Fruit fly (Drosophila melanogaster) whole organism, embryonic: Measurements from ENCODE around the gene CG31798.

Source experiments
- Atf-2 ChIP-seq: fragments of 200-800 bp; sonication (Bioruptor generic); optimal IDR thresholded peaks from 2 replicates; lab custom pipeline; 2016; ENCODE audit warnings: missing biosample characterization, missing genetic modification characterization
- Awh ChIP-seq: fragments of 200-800 bp; sonication (Bioruptor generic); IDR thresholded peaks from 2 replicates; pipeline ENCODE4, ENCODE4 v1.3.6; 2022; ENCODE audit warnings: missing biosample characterization, missing genetic modification characterization
- CG11085 ChIP-seq: fragments of 200-800 bp; sonication (Bioruptor generic); IDR thresholded peaks from 2 replicates; pipeline ENCODE4 v1.3.6; 2022; ENCODE audit warnings: missing biosample characterization, missing genetic modification characterization
- CG12071 ChIP-seq: fragments of 200-800 bp; sonication (Bioruptor generic); optimal IDR thresholded peaks from 3 replicates; lab custom pipeline; 2018; ENCODE audit warnings: missing biosample characterization, mild to moderate bottlenecking, missing genetic modification characterization
- CG12769 ChIP-seq: fragments of 200-800 bp; sonication (Bioruptor generic); optimal IDR thresholded peaks from 2 replicates; lab custom pipeline; 2019; ENCODE audit warnings: missing biosample characterization, mild to moderate bottlenecking, missing genetic modification characterization, moderate library complexity
- CG13287 ChIP-seq: fragments of 200-800 bp; sonication (Bioruptor generic); IDR thresholded peaks from 2 replicates; pipeline ENCODE4 v1.3.6; 2022; ENCODE audit warnings: missing biosample characterization, missing genetic modification characterization; ENCODE audit not compliant: partially characterized antibody
- CG14860 ChIP-seq: fragments of 200-800 bp; sonication (Bioruptor generic); IDR thresholded peaks from 3 replicates; pipeline ENCODE4 v1.3.6; 2022; ENCODE audit warnings: missing biosample characterization, missing genetic modification characterization; ENCODE audit not compliant: partially characterized antibody
- CG16779 ChIP-seq: fragments of 200-800 bp; sonication (Bioruptor generic); IDR thresholded peaks from 2 replicates; pipeline ENCODE4 v1.3.6; 2022; ENCODE audit warnings: missing biosample characterization, missing genetic modification characterization
- CG17385 ChIP-seq: fragments of 200-800 bp; sonication (Bioruptor generic); optimal IDR thresholded peaks from 3 replicates; lab custom pipeline; 2018; ENCODE audit warnings: missing biosample characterization, mild to moderate bottlenecking, missing genetic modification characterization
- CG18476 ChIP-seq: fragments of 200-800 bp; sonication (Bioruptor generic); optimal IDR thresholded peaks from 2 replicates; lab custom pipeline; 2016; ENCODE audit warnings: missing biosample characterization, mild to moderate bottlenecking, missing genetic modification characterization
- CG2116 ChIP-seq: fragments of 200-800 bp; sonication (Bioruptor generic); optimal IDR thresholded peaks from 3 replicates; lab custom pipeline; 2018; ENCODE audit warnings: missing biosample characterization, mild to moderate bottlenecking, missing genetic modification characterization
- CG3838 ChIP-seq: fragments of 200-800 bp; sonication (Bioruptor generic); optimal IDR thresholded peaks from 3 replicates; lab custom pipeline; 2016; ENCODE audit warnings: missing biosample characterization, missing genetic modification characterization
- CG43689 ChIP-seq: fragments of 200-800 bp; sonication (Bioruptor generic); IDR thresholded peaks from 2 replicates; pipeline ENCODE4 v1.3.6; 2022; ENCODE audit warnings: missing biosample characterization, missing genetic modification characterization
- CG4617 ChIP-seq: fragments of 200-800 bp; sonication (Bioruptor generic); optimal IDR thresholded peaks from 3 replicates; lab custom pipeline; 2016; ENCODE audit warnings: missing biosample characterization, missing genetic modification characterization, borderline replicate concordance
- CG5245 ChIP-seq: fragments of 200-800 bp; sonication (Bioruptor generic); optimal IDR thresholded peaks from 3 replicates; lab custom pipeline; 2016; ENCODE audit warnings: missing biosample characterization, missing genetic modification characterization
- CG6791 ChIP-seq: fragments of 200-800 bp; sonication (Bioruptor generic); IDR thresholded peaks from 3 replicates; pipeline ENCODE4 v1.3.6; 2022; ENCODE audit warnings: missing biosample characterization, missing genetic modification characterization; ENCODE audit not compliant: partially characterized antibody
- CG7839 ChIP-seq: fragments of 200-800 bp; sonication (Bioruptor generic); optimal IDR thresholded peaks from 3 replicates; lab custom pipeline; 2018; ENCODE audit warnings: missing biosample characterization, mild to moderate bottlenecking, missing genetic modification characterization, moderate library complexity
- CG8924 ChIP-seq: fragments of 200-800 bp; optimal IDR thresholded peaks from 3 replicates; lab custom pipeline; 2019; ENCODE audit warnings: missing biosample characterization, mild to moderate bottlenecking, missing genetic modification characterization, moderate library complexity
- CG9727 ChIP-seq: fragments of 200-800 bp; sonication (Bioruptor generic); optimal IDR thresholded peaks from 3 replicates; lab custom pipeline; 2017; ENCODE audit warnings: missing biosample characterization, mild to moderate bottlenecking, missing genetic modification characterization
- Dfd ChIP-seq, 2 experiments: fragments of >200 bp; optimal IDR thresholded peaks; 2 replicates each; lab custom pipeline; 2017; ENCODE audit warnings: missing biosample characterization in 2 of 2, missing genetic modification characterization in 2 of 2
- Dp ChIP-seq: fragments of 200-800 bp; sonication (Bioruptor generic); optimal IDR thresholded peaks from 2 replicates; lab custom pipeline; 2018; ENCODE audit warnings: missing biosample characterization, mild to moderate bottlenecking, missing genetic modification characterization, moderate library complexity
- HLHmδ ChIP-seq: fragments of 200-800 bp; sonication (Bioruptor generic); optimal IDR thresholded peaks from 2 replicates; lab custom pipeline; 2018; ENCODE audit warnings: missing biosample characterization, mild to moderate bottlenecking, missing genetic modification characterization, moderate library complexity
- Hr78 ChIP-seq, 2 experiments: fragments of 200-800 bp in 1 of 2; fragments of >200 bp in 1 of 2; sonication (Bioruptor generic) in 1 of 2; optimal IDR thresholded peaks; 2 replicates each; lab custom pipeline; 2017 to 2019; ENCODE audit warnings: missing biosample characterization in 2 of 2, missing genetic modification characterization in 2 of 2, mild to moderate bottlenecking in 1 of 2, moderate library complexity in 1 of 2
- Kr ChIP-seq: fragments of 200-800 bp; sonication (Bioruptor generic); optimal IDR thresholded peaks from 2 replicates; lab custom pipeline; 2017; ENCODE audit warnings: missing biosample characterization, mild to moderate bottlenecking, missing genetic modification characterization
- MESR4 ChIP-seq: fragments of 200-800 bp; sonication (Bioruptor generic); optimal IDR thresholded peaks from 2 replicates; lab custom pipeline; 2018; ENCODE audit warnings: missing biosample characterization, mild to moderate bottlenecking, missing genetic modification characterization, moderate library complexity
- ab ChIP-seq: fragments of 200-800 bp; sonication (Bioruptor generic); optimal IDR thresholded peaks from 2 replicates; lab custom pipeline; 2016; ENCODE audit warnings: missing biosample characterization, missing genetic modification characterization
- abd-A ChIP-seq: fragments of 200-800 bp; sonication (Bioruptor generic); optimal IDR thresholded peaks from 3 replicates; lab custom pipeline; 2019; ENCODE audit warnings: missing biosample characterization, mild to moderate bottlenecking, missing genetic modification characterization, moderate library complexity
- ap ChIP-seq: fragments of 200-800 bp; sonication (Bioruptor generic); IDR thresholded peaks from 2 replicates; pipeline ENCODE4 v1.3.6; 2022; ENCODE audit warnings: missing biosample characterization, missing genetic modification characterization
- cato ChIP-seq: fragments of 200-800 bp; sonication (Bioruptor generic); optimal IDR thresholded peaks from 2 replicates; lab custom pipeline; 2016; ENCODE audit warnings: missing biosample characterization, missing genetic modification characterization, borderline replicate concordance
- caup ChIP-seq: fragments of 200-800 bp; sonication (Bioruptor generic); optimal IDR thresholded peaks from 3 replicates; lab custom pipeline; 2017; ENCODE audit warnings: missing biosample characterization, mild to moderate bottlenecking, missing genetic modification characterization, moderate library complexity; ENCODE audit not compliant: severe bottlenecking
- ci ChIP-seq: fragments of 200-800 bp; sonication (Bioruptor generic); IDR thresholded peaks from 3 replicates; pipeline ENCODE4 v1.3.6; 2022; ENCODE audit warnings: missing biosample characterization, missing genetic modification characterization
- da ChIP-seq: fragments of 200-800 bp; sonication (Bioruptor generic); optimal IDR thresholded peaks from 2 replicates; lab custom pipeline; 2016; ENCODE audit warnings: missing biosample characterization, missing genetic modification characterization
- dan ChIP-seq: fragments of 200-800 bp; sonication (Bioruptor generic); IDR thresholded peaks from 2 replicates; pipeline ENCODE4 v1.3.6; 2022; ENCODE audit warnings: missing biosample characterization, missing genetic modification characterization
- emc ChIP-seq: fragments of 200-800 bp; sonication (Bioruptor generic); optimal IDR thresholded peaks from 2 replicates; lab custom pipeline; 2016; ENCODE audit warnings: missing biosample characterization, missing genetic modification characterization
- eyg ChIP-seq: fragments of 200-800 bp; sonication (Bioruptor generic); optimal IDR thresholded peaks from 3 replicates; lab custom pipeline; 2016; ENCODE audit warnings: missing biosample characterization, missing genetic modification characterization
- fu2 ChIP-seq: fragments of 200-800 bp; sonication (Bioruptor generic); optimal IDR thresholded peaks from 2 replicates; lab custom pipeline; 2016; ENCODE audit warnings: missing biosample characterization, missing genetic modification characterization
- gem ChIP-seq: fragments of 200-800 bp; sonication (Bioruptor generic); optimal IDR thresholded peaks from 2 replicates; lab custom pipeline; 2019; ENCODE audit warnings: missing biosample characterization, mild to moderate bottlenecking, missing genetic modification characterization, moderate library complexity
- hkb ChIP-seq, 2 experiments: fragments of 200-800 bp in 1 of 2; fragments of >200 bp in 1 of 2; sonication (Bioruptor generic) in 1 of 2; IDR thresholded peaks in 1 of 2; optimal IDR thresholded peaks in 1 of 2; 2 replicates each; pipeline versions ENCODE4 v1.3.6 to Lab custom; 2017 to 2022; ENCODE audit warnings: missing biosample characterization in 1 of 2, missing genetic modification characterization in 1 of 2
- p53 ChIP-seq: fragments of 200-800 bp; sonication (Bioruptor generic); optimal IDR thresholded peaks from 2 replicates; lab custom pipeline; 2016; ENCODE audit warnings: missing biosample characterization, missing genetic modification characterization
- ro ChIP-seq: fragments of 200-800 bp; sonication (Bioruptor generic); IDR thresholded peaks from 2 replicates; pipeline ENCODE4 v1.3.6; 2022; ENCODE audit warnings: missing biosample characterization, missing genetic modification characterization
- slbo ChIP-seq: fragments of 200-800 bp; sonication (Bioruptor generic); IDR thresholded peaks from 2 replicates; pipeline ENCODE4 v1.3.6; 2022; ENCODE audit warnings: missing biosample characterization, missing genetic modification characterization
- slp2 ChIP-seq: fragments of 200-800 bp; sonication (Bioruptor generic); optimal IDR thresholded peaks from 2 replicates; lab custom pipeline; 2016; ENCODE audit warnings: missing biosample characterization, missing genetic modification characterization
- sqz ChIP-seq: fragments of 200-800 bp; sonication (Bioruptor generic); optimal IDR thresholded peaks from 3 replicates; lab custom pipeline; 2018; ENCODE audit warnings: missing biosample characterization, mild to moderate bottlenecking, missing genetic modification characterization
- ssp ChIP-seq: fragments of 200-800 bp; sonication (Bioruptor generic); IDR thresholded peaks from 2 replicates; pipeline ENCODE4 v1.3.6; 2022; ENCODE audit warnings: missing biosample characterization, missing genetic modification characterization
- stc ChIP-seq: fragments of 200-800 bp; sonication (Bioruptor generic); IDR thresholded peaks from 2 replicates; pipeline ENCODE4 v1.3.6; 2022; ENCODE audit warnings: missing biosample characterization, missing genetic modification characterization
- tx ChIP-seq: fragments of 200-800 bp; sonication (Bioruptor generic); optimal IDR thresholded peaks from 2 replicates; lab custom pipeline; 2016; ENCODE audit warnings: missing biosample characterization, missing genetic modification characterization
- unc-4 ChIP-seq: fragments of 200-800 bp; sonication (Bioruptor generic); IDR thresholded peaks from 2 replicates; pipeline ENCODE4 v1.3.6; 2022; ENCODE audit warnings: missing biosample characterization, missing genetic modification characterization; ENCODE audit not compliant: partially characterized antibody
- wdn ChIP-seq: fragments of 200-800 bp; sonication (Bioruptor generic); IDR thresholded peaks from 2 replicates; pipeline ENCODE4 v1.3.6; 2022; ENCODE audit warnings: missing biosample characterization, missing genetic modification characterization
- zfh2 ChIP-seq: fragments of 200-800 bp; sonication (Bioruptor generic); optimal IDR thresholded peaks from 2 replicates; lab custom pipeline; 2016; ENCODE audit warnings: missing biosample characterization, missing genetic modification characterization

The CG31798 gene

DNA sequence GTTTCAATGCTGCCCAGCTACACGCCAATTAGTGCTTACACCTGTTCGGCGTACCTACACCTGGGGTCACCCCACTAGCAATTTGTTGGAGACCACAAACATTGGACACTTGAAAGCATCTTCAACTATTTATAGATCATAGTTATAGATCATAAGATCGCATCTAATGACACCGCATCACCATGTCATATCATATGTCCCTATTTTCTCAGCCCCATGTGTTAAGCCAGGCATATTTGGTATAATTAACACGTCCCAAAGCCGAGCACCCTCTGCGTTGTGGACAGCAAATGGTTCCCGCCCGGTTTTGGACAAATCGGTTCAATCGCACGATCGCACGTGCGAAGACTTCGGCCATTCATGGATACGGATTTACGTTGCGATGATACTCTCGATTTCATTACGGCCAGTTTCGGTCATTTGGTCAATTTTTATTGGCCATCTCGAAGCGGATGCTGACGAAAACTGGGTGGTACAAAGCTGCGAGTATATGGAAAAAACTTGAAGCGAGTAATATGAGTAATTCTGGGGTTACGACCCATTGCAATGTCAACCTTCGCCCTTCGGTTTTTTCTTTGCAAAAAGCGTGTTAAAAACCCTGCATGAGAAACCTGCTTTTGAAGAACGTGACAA lies 45.8 kb downstream of the CG31798 start (continued):
- TF ChIP-seq da = peak; percentile 73
- TF ChIP-seq ap (GFP tag; lab: Robert Waterston, UW) = 0 out of 2 replicates have a peak, but pooled peaks have one; percentile 49
- TF ChIP-seq stc (GFP tag; lab: Robert Waterston, UW) = peak; percentile 77
- TF ChIP-seq ro = no peak
- peak; percentile 44 for TF ChIP-seq Atf-2 (GFP tag; lab: Kevin White, UChicago)
- peak; percentile 50; the same call in 1 of the 2 replicates for TF ChIP-seq ssp (GFP tag; lab: Robert Waterston, UW)
- TF ChIP-seq dan = no peak
- TF ChIP-seq CG17385 (GFP tag; lab: Kevin White, UChicago) = peak; percentile 67
- peak; percentile 86 for TF ChIP-seq wdn
- TF ChIP-seq Dp (GFP tag; lab: Kevin White, UChicago) = no peak
- peak; percentile 85 for TF ChIP-seq slbo (GFP tag; lab: Robert Waterston, UW)
- TF ChIP-seq sqz (GFP tag; lab: Kevin White, UChicago) = peak; percentile 18
- no peak for TF ChIP-seq CG14860
- peak; percentile 59 for TF ChIP-seq CG2116 (GFP tag; lab: Kevin White, UChicago)
- no peak for TF ChIP-seq CG11085 (GFP tag; lab: Robert Waterston, UW)
- no peak for TF ChIP-seq emc (GFP tag; lab: Kevin White, UChicago)
- peak; percentile 32 for TF ChIP-seq cato (GFP tag; lab: Kevin White, UChicago)
- no peak for TF ChIP-seq hkb (optimal IDR thresholded peaks at IDR 0.05; lab: Kevin White, UChicago)
- peak; percentile 97 for TF ChIP-seq hkb (GFP tag; IDR thresholded peaks at IDR 0.05; lab: Robert Waterston, UW)
- peak; percentile 99 for TF ChIP-seq CG12769
- no peak for TF ChIP-seq abd-A (tag; lab: Kevin White, UChicago)
- peak; percentile 70 for TF ChIP-seq CG9727 (GFP tag; lab: Kevin White, UChicago)
- TF ChIP-seq Awh (GFP tag; lab: Robert Waterston, UW) = peak; percentile 88
- TF ChIP-seq CG16779 = peak; percentile 65; the same call in 1 of the 2 replicates
- TF ChIP-seq zfh2 = peak; percentile 40
- no peak for TF ChIP-seq Dfd (GFP tag; optimal IDR thresholded peaks at IDR 0.05; lab: Kevin White, UChicago)
- TF ChIP-seq MESR4 (GFP tag; lab: Kevin White, UChicago) = no peak
- peak; percentile 97 for TF ChIP-seq ci (GFP tag; lab: Robert Waterston, UW)
- peak in 1 of 2 experiments; percentile 67 for TF ChIP-seq Hr78 (GFP tag; optimal IDR thresholded peaks at IDR 0.05; lab: Kevin White, UChicago)
- no peak for TF ChIP-seq Kr (GFP tag; lab: Kevin White, UChicago)
- TF ChIP-seq CG4617 (GFP tag; lab: Kevin White, UChicago) = no peak
- peak; percentile 60 for TF ChIP-seq eyg (GFP tag; lab: Kevin White, UChicago)
- TF ChIP-seq CG5245 (GFP tag; lab: Kevin White, UChicago) = peak; percentile 72
- TF ChIP-seq slp2 (GFP tag; lab: Kevin White, UChicago) = peak; percentile 61
- peak; percentile 84 for TF ChIP-seq CG12071 (GFP tag; lab: Kevin White, UChicago)
- peak; percentile 53 for TF ChIP-seq CG18476 (GFP tag; lab: Kevin White, UChicago)
- peak; percentile 89 for TF ChIP-seq CG8924 (tag; lab: Kevin White, UChicago)
- peak; percentile 83 for TF ChIP-seq CG7839
- TF ChIP-seq unc-4 (GFP tag; lab: Robert Waterston, UW) = no peak
- no peak for TF ChIP-seq CG3838
- TF ChIP-seq gem = peak; percentile 84
- peak; percentile 63 for TF ChIP-seq ab (GFP tag; lab: Kevin White, UChicago)
- TF ChIP-seq CG6791 (GFP tag; lab: Robert Waterston, UW) = no peak
- TF ChIP-seq tx (GFP tag; lab: Kevin White, UChicago) = peak; percentile 53
- TF ChIP-seq caup (GFP tag; lab: Kevin White, UChicago) = peak; percentile 69
- no peak for TF ChIP-seq HLHmδ (GFP tag; lab: Kevin White, UChicago)
- TF ChIP-seq CG13287 = no peak
- peak; percentile 49 for TF ChIP-seq p53
- TF ChIP-seq CG43689 (GFP tag; lab: Robert Waterston, UW) = peak; percentile 81
- TF ChIP-seq fu2 (GFP tag; lab: Kevin White, UChicago) = peak; percentile 13
